Fruit fly (Drosophila melanogaster): ENCODE measurements around the gene Dus2.
A peak's percentile ranks its signal among the peaks of the same experiment; 100 is the strongest.

The Dus2 gene

DNA sequence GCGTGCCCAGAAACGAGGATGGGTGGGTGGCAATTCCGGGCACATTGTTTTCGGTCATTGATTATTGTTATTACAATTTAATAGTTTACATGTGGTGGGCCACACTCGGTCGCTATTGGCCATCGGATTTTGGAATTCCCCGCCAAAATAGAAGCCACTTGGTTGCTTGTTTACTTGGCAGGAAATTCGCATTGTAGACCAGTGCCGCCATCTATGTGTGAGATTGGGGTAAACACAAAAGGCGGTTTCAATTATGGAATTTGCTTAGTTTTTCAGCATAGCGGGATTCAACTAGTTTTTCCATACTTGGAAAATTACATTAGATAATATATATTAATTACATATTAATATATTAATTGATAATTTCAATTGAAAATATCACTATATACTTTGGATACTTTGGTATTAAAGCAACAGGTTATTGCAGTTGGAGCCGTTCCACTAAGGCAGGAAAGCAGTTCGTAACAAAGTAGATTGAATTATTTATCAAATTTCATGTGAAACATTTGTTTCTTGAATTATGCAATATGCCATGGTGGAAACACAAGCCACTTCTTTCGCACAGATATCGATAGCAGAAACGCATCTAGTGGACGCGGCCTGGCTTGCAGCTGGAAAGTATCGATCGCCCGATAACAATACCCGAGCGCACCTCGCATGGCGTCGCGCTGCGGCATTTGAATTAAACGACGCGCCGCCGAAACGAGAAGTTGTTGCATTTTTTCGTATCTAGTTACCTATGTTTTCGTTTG is 9.4 kb downstream of the Dus2 start, which contains the start of gene mud (continued):
- TF ChIP-seq CG9437 (GFP tag; optimal IDR thresholded peaks at IDR 0.05), result peak; percentile 20
- no peak for TF ChIP-seq prd (optimal IDR thresholded peaks at IDR 0.05)
- peak; percentile 66; the same call in 2 of the 3 replicates for TF ChIP-seq prd (GFP tag; IDR thresholded peaks at IDR 0.05)
- TF ChIP-seq dmrt99B (tag; optimal IDR thresholded peaks at IDR 0.05), result no peak
- TF ChIP-seq Tbp (GFP tag; optimal IDR thresholded peaks at IDR 0.05), result no peak
- TF ChIP-seq cas (GFP tag; IDR thresholded peaks at IDR 0.05), result no peak
- TF ChIP-seq CG10654 (GFP tag; optimal IDR thresholded peaks at IDR 0.05), result no peak
- no peak for TF ChIP-seq Nf-YA (GFP tag; IDR thresholded peaks at IDR 0.05)
- peak in 1 of 3 experiments; percentile 41 for TF ChIP-seq lola (GFP tag; optimal IDR thresholded peaks at IDR 0.05)
- TF ChIP-seq CG18599 (GFP tag; optimal IDR thresholded peaks at IDR 0.05), result no peak
- TF ChIP-seq NfI (GFP tag; optimal IDR thresholded peaks at IDR 0.05), result no peak
- no peak for TF ChIP-seq vfl (GFP tag; optimal IDR thresholded peaks at IDR 0.05)
- TF ChIP-seq usp (GFP tag; optimal IDR thresholded peaks at IDR 0.05), result no peak
- TF ChIP-seq sob (GFP tag; IDR thresholded peaks at IDR 0.05), result peak; percentile 8; the same call in 1 of the 2 replicates
- TF ChIP-seq Kr (GFP tag; optimal IDR thresholded peaks at IDR 0.05), result no peak
- TF ChIP-seq Doc2 (GFP tag; IDR thresholded peaks at IDR 0.05), result no peak
- TF ChIP-seq exex (tag; optimal IDR thresholded peaks at IDR 0.05), result no peak
- no peak for TF ChIP-seq Hr39 (optimal IDR thresholded peaks at IDR 0.05)
- TF ChIP-seq CG6175 (GFP tag; IDR thresholded peaks at IDR 0.05), result no peak
- TF ChIP-seq CG30403 (GFP tag; optimal IDR thresholded peaks at IDR 0.05), result peak; percentile 35
- no peak for TF ChIP-seq CG12155 (GFP tag; optimal IDR thresholded peaks at IDR 0.05)
- TF ChIP-seq Bteb2 (GFP tag; optimal IDR thresholded peaks at IDR 0.05), result no peak
- TF ChIP-seq CG6813 (GFP tag; optimal IDR thresholded peaks at IDR 0.05), result no peak
- no peak for TF ChIP-seq Dip3 (GFP tag; optimal IDR thresholded peaks at IDR 0.05)
- no peak for TF ChIP-seq Lim3 (GFP tag; IDR thresholded peaks at IDR 0.05)
- peak; percentile 70 for TF ChIP-seq nmo (GFP tag; optimal IDR thresholded peaks at IDR 0.05)
- no peak for TF ChIP-seq Jarid2 (GFP tag; optimal IDR thresholded peaks at IDR 0.05)
- TF ChIP-seq psq (GFP tag; optimal IDR thresholded peaks at IDR 0.05), result no peak
- no peak for TF ChIP-seq jing (GFP tag; optimal IDR thresholded peaks at IDR 0.05)
- TF ChIP-seq dpn (GFP tag; optimal IDR thresholded peaks at IDR 0.05), result no peak
- no peak for TF ChIP-seq ara (GFP tag; IDR thresholded peaks at IDR 0.05)
- no peak for TF ChIP-seq Eip74EF (GFP tag; optimal IDR thresholded peaks at IDR 0.05)
- TF ChIP-seq bab2 (GFP tag; optimal IDR thresholded peaks at IDR 0.05), result no peak
- TF ChIP-seq D19A (tag; optimal IDR thresholded peaks at IDR 0.05), result no peak
- TF ChIP-seq crp (GFP tag; optimal IDR thresholded peaks at IDR 0.05), result peak in 1 of 2 experiments; percentile 56
- TF ChIP-seq crol (GFP tag; IDR thresholded peaks at IDR 0.05), result no peak
- no peak for TF ChIP-seq hkb (optimal IDR thresholded peaks at IDR 0.05)
- no peak for TF ChIP-seq hkb (GFP tag; IDR thresholded peaks at IDR 0.05)
- no peak for TF ChIP-seq aop (GFP tag; IDR thresholded peaks at IDR 0.05)
- TF ChIP-seq ash1 (GFP tag; optimal IDR thresholded peaks at IDR 0.05), result no peak
- TF ChIP-seq Xbp1 (GFP tag; optimal IDR thresholded peaks at IDR 0.05), result peak; percentile 37
- TF ChIP-seq CG11247 (GFP tag; IDR thresholded peaks at IDR 0.05), result no peak
- TF ChIP-seq Ada2b (GFP tag; IDR thresholded peaks at IDR 0.05), result no peak
- TF ChIP-seq CG2199 (GFP tag; IDR thresholded peaks at IDR 0.05), result no peak
- TF ChIP-seq gcm2 (GFP tag; optimal IDR thresholded peaks at IDR 0.05), result no peak
- TF ChIP-seq CG7271 (tag; optimal IDR thresholded peaks at IDR 0.05), result no peak
- TF ChIP-seq Deaf1 (tag; optimal IDR thresholded peaks at IDR 0.05), result peak; percentile 47
- no peak for TF ChIP-seq org-1 (GFP tag; optimal IDR thresholded peaks at IDR 0.05)
- peak; percentile 4 for TF ChIP-seq ATbp (GFP tag; optimal IDR thresholded peaks at IDR 0.05)
- TF ChIP-seq ato (GFP tag; IDR thresholded peaks at IDR 0.05; ENCODE audit: partially characterized antibody), result peak; percentile 74
- TF ChIP-seq gt (GFP tag; IDR thresholded peaks at IDR 0.05), result peak; percentile 56

Data from whole organism, embryonic.